Fruit fly (Drosophila melanogaster) whole organism, embryonic: ENCODE measurements around the gene orion.

Experiments
- Antp ChIP-seq: fragments of 200-800 bp; sonication (Bioruptor generic); optimal IDR thresholded peaks from 3 replicates; lab custom pipeline; 2016; ENCODE audit warnings: missing biosample characterization, missing genetic modification characterization
- Atf6 ChIP-seq: fragments of 200-800 bp; sonication (Bioruptor generic); IDR thresholded peaks from 2 replicates; pipeline ENCODE4 v1.3.6; 2022; ENCODE audit warnings: missing biosample characterization, missing genetic modification characterization
- B-H1 ChIP-seq: fragments of 200-800 bp; sonication (Bioruptor generic); IDR thresholded peaks from 3 replicates; pipeline ENCODE4 v1.3.6; 2022; ENCODE audit warnings: missing biosample characterization, missing genetic modification characterization
- Bdp1 ChIP-seq: fragments of 200-800 bp; sonication (Bioruptor generic); optimal IDR thresholded peaks from 3 replicates; lab custom pipeline; 2016; ENCODE audit warnings: missing biosample characterization, missing genetic modification characterization
- CG10654 ChIP-seq: fragments of 200-800 bp; sonication (Bioruptor generic); optimal IDR thresholded peaks from 2 replicates; lab custom pipeline; 2016; ENCODE audit warnings: missing biosample characterization, missing genetic modification characterization
- CG11696 ChIP-seq: fragments of 200-800 bp; sonication (Bioruptor generic); IDR thresholded peaks from 2 replicates; pipeline ENCODE4 v1.3.6; 2022; ENCODE audit warnings: missing biosample characterization, missing genetic modification characterization
- CG12219 ChIP-seq: fragments of 200-800 bp; sonication (Bioruptor generic); optimal IDR thresholded peaks from 3 replicates; lab custom pipeline; 2018; ENCODE audit warnings: missing biosample characterization, mild to moderate bottlenecking, missing genetic modification characterization
- CG14667 ChIP-seq: fragments of 200-800 bp; sonication (Bioruptor generic); IDR thresholded peaks from 2 replicates; pipeline ENCODE4 v1.3.6; 2022; ENCODE audit warnings: missing biosample characterization, missing genetic modification characterization
- CG14860 ChIP-seq: fragments of 200-800 bp; sonication (Bioruptor generic); IDR thresholded peaks from 3 replicates; pipeline ENCODE4 v1.3.6; 2022; ENCODE audit warnings: missing biosample characterization, missing genetic modification characterization; ENCODE audit not compliant: partially characterized antibody
- CG17328 ChIP-seq: fragments of 200-800 bp; sonication (Bioruptor generic); IDR thresholded peaks from 2 replicates; pipeline ENCODE4 v1.3.6; 2022; ENCODE audit warnings: missing biosample characterization, missing genetic modification characterization
- CG2129 ChIP-seq: fragments of 200-800 bp; sonication (Bioruptor generic); IDR thresholded peaks from 2 replicates; pipeline ENCODE4 v1.3.6; 2022; ENCODE audit warnings: missing biosample characterization, missing genetic modification characterization; ENCODE audit not compliant: partially characterized antibody
- CG2678 ChIP-seq: fragments of 200-800 bp; sonication (Bioruptor generic); optimal IDR thresholded peaks from 3 replicates; lab custom pipeline; 2019; ENCODE audit warnings: missing biosample characterization, mild to moderate bottlenecking, missing genetic modification characterization, moderate library complexity
- CG31441 ChIP-seq: fragments of 200-800 bp; sonication (Bioruptor generic); IDR thresholded peaks from 2 replicates; pipeline ENCODE4 v1.3.6; 2022; ENCODE audit warnings: missing biosample characterization, missing genetic modification characterization
- CG3163 ChIP-seq: fragments of 200-800 bp; sonication (Bioruptor generic); optimal IDR thresholded peaks from 3 replicates; lab custom pipeline; 2016; ENCODE audit warnings: missing biosample characterization, missing genetic modification characterization
- CG34422 ChIP-seq: fragments of 200-800 bp; sonication (Bioruptor generic); IDR thresholded peaks from 3 replicates; pipeline ENCODE4 v1.3.6; 2022; ENCODE audit warnings: missing biosample characterization, missing genetic modification characterization
- CG3726 ChIP-seq: fragments of 200-800 bp; sonication (Bioruptor generic); IDR thresholded peaks from 3 replicates; pipeline ENCODE4, ENCODE4 v1.3.6; 2022; ENCODE audit warnings: missing biosample characterization, missing genetic modification characterization
- CG3847 ChIP-seq: fragments of 200-800 bp; sonication (Bioruptor generic); IDR thresholded peaks from 2 replicates; pipeline ENCODE4 v1.3.6; 2022; ENCODE audit warnings: missing biosample characterization, missing genetic modification characterization
- CG4360 ChIP-seq: fragments of 200-800 bp; sonication (Bioruptor generic); IDR thresholded peaks from 2 replicates; pipeline ENCODE4 v1.3.6; 2022; ENCODE audit warnings: missing biosample characterization, missing genetic modification characterization
- CG4730 ChIP-seq: fragments of 200-800 bp; sonication (Bioruptor generic); IDR thresholded peaks from 2 replicates; pipeline ENCODE4 v1.3.6; 2022; ENCODE audit warnings: missing biosample characterization, missing genetic modification characterization
- CG6765 ChIP-seq: fragments of 200-800 bp; sonication (Bioruptor generic); optimal IDR thresholded peaks from 3 replicates; lab custom pipeline; 2017; ENCODE audit warnings: missing biosample characterization, mild to moderate bottlenecking, missing genetic modification characterization
- CG8089 ChIP-seq: fragments of 200-800 bp; sonication (Bioruptor generic); optimal IDR thresholded peaks from 3 replicates; lab custom pipeline; 2016; ENCODE audit warnings: missing biosample characterization, missing genetic modification characterization
- CG8281 ChIP-seq: fragments of 200-800 bp; sonication (Bioruptor generic); optimal IDR thresholded peaks from 2 replicates; lab custom pipeline; 2018; ENCODE audit warnings: missing biosample characterization, mild to moderate bottlenecking, missing genetic modification characterization, moderate library complexity
- CG8924 ChIP-seq: fragments of 200-800 bp; optimal IDR thresholded peaks from 3 replicates; lab custom pipeline; 2019; ENCODE audit warnings: missing biosample characterization, mild to moderate bottlenecking, missing genetic modification characterization, moderate library complexity
- CG9797 ChIP-seq: fragments of 200-800 bp; sonication (Bioruptor generic); optimal IDR thresholded peaks from 3 replicates; lab custom pipeline; 2018; ENCODE audit warnings: missing biosample characterization, mild to moderate bottlenecking, missing genetic modification characterization
- Elba2 ChIP-seq: fragments of 200-800 bp; sonication (Bioruptor generic); optimal IDR thresholded peaks from 3 replicates; lab custom pipeline; 2016; ENCODE audit warnings: missing biosample characterization, missing genetic modification characterization
- HmgD ChIP-seq: fragments of 200-800 bp; sonication (Bioruptor generic); optimal IDR thresholded peaks from 3 replicates; lab custom pipeline; 2016; ENCODE audit warnings: missing biosample characterization, missing genetic modification characterization
- Hsf ChIP-seq: fragments of 200-800 bp; sonication (Bioruptor generic); optimal IDR thresholded peaks from 3 replicates; lab custom pipeline; 2016; ENCODE audit warnings: missing biosample characterization, missing genetic modification characterization
- NFAT ChIP-seq: fragments of 200-800 bp; sonication (Bioruptor generic); IDR thresholded peaks from 2 replicates; pipeline ENCODE4 v1.3.6; 2022; ENCODE audit warnings: missing biosample characterization, missing genetic modification characterization
- Nf-YA ChIP-seq: fragments of 200-800 bp; sonication (Bioruptor generic); IDR thresholded peaks from 2 replicates; pipeline ENCODE4 v1.3.6; 2022; ENCODE audit warnings: missing biosample characterization, missing genetic modification characterization
- PHDP ChIP-seq: fragments of 200-800 bp; sonication (Bioruptor generic); optimal IDR thresholded peaks from 3 replicates; lab custom pipeline; 2018; ENCODE audit warnings: missing biosample characterization, mild to moderate bottlenecking, missing genetic modification characterization, moderate library complexity
- Rfx ChIP-seq: fragments of 200-800 bp; sonication (Bioruptor generic); IDR thresholded peaks from 2 replicates; pipeline ENCODE4 v1.3.6; 2022; ENCODE audit warnings: missing biosample characterization, missing genetic modification characterization
- Scr ChIP-seq: fragments of 200-800 bp; sonication (Bioruptor generic); IDR thresholded peaks from 2 replicates; pipeline ENCODE4 v1.3.6; 2022; ENCODE audit warnings: missing biosample characterization, missing genetic modification characterization; ENCODE audit not compliant: partially characterized antibody
- aop ChIP-seq: fragments of 200-800 bp; sonication (Bioruptor generic); IDR thresholded peaks from 2 replicates; pipeline ENCODE4 v1.3.6; 2022; ENCODE audit warnings: missing biosample characterization, missing genetic modification characterization
- az2 ChIP-seq: fragments of 200-800 bp; sonication (Bioruptor generic); optimal IDR thresholded peaks from 3 replicates; lab custom pipeline; 2016; ENCODE audit warnings: missing biosample characterization, missing genetic modification characterization
- br ChIP-seq: fragments of >200 bp; optimal IDR thresholded peaks from 2 replicates; lab custom pipeline; 2017
- bsh ChIP-seq, 2 experiments: fragments of 200-800 bp; sonication (Bioruptor generic); optimal IDR thresholded peaks; 2 replicates each; lab custom pipeline; 2017 to 2018; ENCODE audit warnings: mild to moderate bottlenecking in 2 of 2, missing biosample characterization in 2 of 2, missing genetic modification characterization in 2 of 2, moderate library complexity in 1 of 2
- cas ChIP-seq: fragments of 200-800 bp; sonication (Bioruptor generic); IDR thresholded peaks from 2 replicates; pipeline ENCODE4 v1.3.6; 2022; ENCODE audit warnings: missing biosample characterization, missing genetic modification characterization
- disco-r ChIP-seq: fragments of 200-800 bp; sonication (Bioruptor generic); optimal IDR thresholded peaks from 2 replicates; lab custom pipeline; 2016; ENCODE audit warnings: missing biosample characterization, missing genetic modification characterization
- dpn ChIP-seq, 2 experiments: fragments of 200-800 bp; sonication (Bioruptor generic); optimal IDR thresholded peaks; 3 replicates each; lab custom pipeline; 2016; ENCODE audit warnings: missing biosample characterization in 2 of 2, missing genetic modification characterization in 2 of 2
- gem ChIP-seq: fragments of 200-800 bp; sonication (Bioruptor generic); optimal IDR thresholded peaks from 2 replicates; lab custom pipeline; 2019; ENCODE audit warnings: missing biosample characterization, mild to moderate bottlenecking, missing genetic modification characterization, moderate library complexity
- gfzf ChIP-seq: fragments of 200-800 bp; sonication (Bioruptor generic); optimal IDR thresholded peaks from 2 replicates; lab custom pipeline; 2016; ENCODE audit warnings: missing biosample characterization, mild to moderate bottlenecking, missing genetic modification characterization, moderate library complexity
- grau ChIP-seq: fragments of 200-800 bp; optimal IDR thresholded peaks from 3 replicates; lab custom pipeline; 2019; ENCODE audit warnings: missing biosample characterization, mild to moderate bottlenecking, missing genetic modification characterization, moderate library complexity
- grn ChIP-seq: fragments of 200-800 bp; sonication (Bioruptor generic); optimal IDR thresholded peaks from 3 replicates; lab custom pipeline; 2017; ENCODE audit warnings: missing biosample characterization, missing genetic modification characterization
- jumu ChIP-seq: fragments of 200-800 bp; sonication (Bioruptor generic); optimal IDR thresholded peaks from 3 replicates; lab custom pipeline; 2016; ENCODE audit warnings: missing biosample characterization, missing genetic modification characterization
- lbe ChIP-seq: fragments of 200-800 bp; sonication (Bioruptor generic); optimal IDR thresholded peaks from 2 replicates; lab custom pipeline; 2016; ENCODE audit warnings: missing biosample characterization, mild to moderate bottlenecking, missing genetic modification characterization
- lola ChIP-seq, 3 experiments: fragments of >200 bp in 2 of 3; fragments of 200-800 bp in 1 of 3; sonication (Bioruptor generic) in 1 of 3; optimal IDR thresholded peaks; 2 replicates each; lab custom pipeline; 2017 to 2019; ENCODE audit warnings: missing biosample characterization in 3 of 3, missing genetic modification characterization in 3 of 3, mild to moderate bottlenecking in 1 of 3, moderate library complexity in 1 of 3
- pho ChIP-seq: fragments of 200-800 bp; sonication (Bioruptor generic); optimal IDR thresholded peaks from 2 replicates; lab custom pipeline; 2016; ENCODE audit warnings: missing biosample characterization, missing genetic modification characterization
- ro ChIP-seq: fragments of 200-800 bp; sonication (Bioruptor generic); IDR thresholded peaks from 2 replicates; pipeline ENCODE4 v1.3.6; 2022; ENCODE audit warnings: missing biosample characterization, missing genetic modification characterization
- sisA ChIP-seq: fragments of 200-800 bp; sonication (Bioruptor generic); IDR thresholded peaks from 2 replicates; pipeline ENCODE4 v1.3.6; 2022; ENCODE audit warnings: missing biosample characterization, missing genetic modification characterization
- tna ChIP-seq: fragments of 200-800 bp; sonication (Bioruptor generic); IDR thresholded peaks from 2 replicates; pipeline ENCODE4 v1.3.6; 2022; ENCODE audit warnings: missing biosample characterization, missing genetic modification characterization; ENCODE audit not compliant: partially characterized antibody
- twi ChIP-seq: fragments of 200-800 bp; optimal IDR thresholded peaks from 2 replicates; lab custom pipeline; 2019; ENCODE audit warnings: missing biosample characterization, mild to moderate bottlenecking, missing genetic modification characterization, moderate library complexity
- zen2 ChIP-seq: fragments of 200-800 bp; sonication (Bioruptor generic); IDR thresholded peaks from 3 replicates; pipeline ENCODE4 v1.3.6; 2022; ENCODE audit warnings: missing biosample characterization, missing genetic modification characterization; ENCODE audit not compliant: partially characterized antibody

The orion gene

DNA sequence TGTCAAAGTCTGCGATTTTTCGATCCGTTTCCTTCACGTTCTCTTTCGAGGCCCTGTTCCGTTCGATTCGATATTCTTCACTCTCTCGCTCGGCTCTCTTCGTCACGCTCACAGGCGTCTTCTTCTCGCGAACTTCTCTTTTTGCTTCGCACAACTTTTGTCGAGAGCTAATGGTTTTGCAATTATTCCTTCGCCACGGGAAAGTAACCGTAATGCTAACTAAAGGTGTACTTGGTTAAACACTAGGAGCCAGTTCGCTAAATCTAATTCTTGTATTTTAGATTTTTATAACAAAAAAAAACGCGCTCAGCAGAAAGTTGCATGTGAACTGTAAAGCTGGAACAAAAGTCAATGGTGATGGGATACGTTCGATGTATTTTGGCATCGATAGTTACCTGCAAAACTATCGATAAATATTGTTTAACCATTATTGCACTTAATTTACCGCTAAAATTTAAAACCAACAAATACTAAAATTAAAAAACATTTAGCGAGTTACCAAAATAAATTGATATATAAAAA lies 15.6 kb downstream of the orion start, which contains the start of gene mahe (continued):
- TF ChIP-seq CG4360 (GFP tag; lab: Robert Waterston, UW) (no peak), Elba2 (GFP tag; lab: Kevin White, UChicago) (no peak), CG31441 (GFP tag; lab: Robert Waterston, UW) (no peak), zen2 (GFP tag; lab: Robert Waterston, UW) (peak; percentile 61; the same call in 1 of the 3 replicates), twi (no peak), CG17328 (GFP tag; lab: Robert Waterston, UW) (no peak), CG3847 (GFP tag; lab: Robert Waterston, UW) (no peak), PHDP (tag; lab: Kevin White, UChicago) (no peak), Antp (no peak), sisA (GFP tag; lab: Robert Waterston, UW) (no peak), gem (no peak), jumu (GFP tag; lab: Kevin White, UChicago) (no peak), lbe (GFP tag; lab: Kevin White, UChicago) (peak; percentile 44), cas (GFP tag; lab: Robert Waterston, UW) (no peak), NFAT (GFP tag; lab: Robert Waterston, UW) (no peak), grn (GFP tag; lab: Kevin White, UChicago) (no peak), pho (no peak), HmgD (GFP tag; lab: Kevin White, UChicago) (no peak), Bdp1 (GFP tag; lab: Kevin White, UChicago) (no peak), CG34422 (GFP tag; lab: Robert Waterston, UW) (no peak), B-H1 (GFP tag; lab: Robert Waterston, UW) (no peak), CG11696 (GFP tag; lab: Robert Waterston, UW) (no peak), lola (GFP tag; optimal IDR thresholded peaks at IDR 0.05; lab: Kevin White, UChicago) (no peak), CG3163 (GFP tag; lab: Kevin White, UChicago) (peak; percentile 71), CG2129 (peak; percentile 77), CG2678 (tag; lab: Kevin White, UChicago) (no peak), CG8281 (tag; lab: Kevin White, UChicago) (no peak), CG10654 (GFP tag; lab: Kevin White, UChicago) (no peak), Atf6 (GFP tag; lab: Robert Waterston, UW) (no peak), ro (GFP tag; lab: Robert Waterston, UW) (no peak), CG12219 (GFP tag; lab: Kevin White, UChicago) (no peak), az2 (GFP tag; lab: Kevin White, UChicago) (no peak), Scr (peak; percentile 87), CG6765 (GFP tag; lab: Kevin White, UChicago) (no peak), Rfx (GFP tag; lab: Robert Waterston, UW) (peak; percentile 8; the same call in 1 of the 2 replicates), bsh (GFP tag; optimal IDR thresholded peaks at IDR 0.05; lab: Kevin White, UChicago) (no peak), CG9797 (no peak), grau (tag; lab: Kevin White, UChicago) (no peak), Nf-YA (GFP tag; lab: Robert Waterston, UW) (no peak), CG8089 (GFP tag; lab: Kevin White, UChicago) (no peak), br (lab: Kevin White, UChicago) (no peak), CG8924 (tag; lab: Kevin White, UChicago) (no peak), CG4730 (GFP tag; lab: Robert Waterston, UW) (no peak), tna (peak; percentile 63), gfzf (GFP tag; lab: Kevin White, UChicago) (peak; percentile 21), CG14667 (GFP tag; lab: Robert Waterston, UW) (no peak), CG3726 (GFP tag; lab: Robert Waterston, UW) (no peak), dpn (GFP tag; optimal IDR thresholded peaks at IDR 0.05; lab: Kevin White, UChicago) (no peak), disco-r (GFP tag; lab: Kevin White, UChicago) (no peak), aop (GFP tag; lab: Robert Waterston, UW) (no peak), CG14860 (GFP tag; lab: Robert Waterston, UW) (peak; percentile 72), Hsf (GFP tag; lab: Kevin White, UChicago) (no peak)
